Worm (Caenorhabditis elegans): Measurements from ENCODE around the gene Y54G2A.15.
A peak's percentile ranks its signal among the peaks of the same experiment; 100 is the strongest.

Y54G2A.15 gene

DNA sequence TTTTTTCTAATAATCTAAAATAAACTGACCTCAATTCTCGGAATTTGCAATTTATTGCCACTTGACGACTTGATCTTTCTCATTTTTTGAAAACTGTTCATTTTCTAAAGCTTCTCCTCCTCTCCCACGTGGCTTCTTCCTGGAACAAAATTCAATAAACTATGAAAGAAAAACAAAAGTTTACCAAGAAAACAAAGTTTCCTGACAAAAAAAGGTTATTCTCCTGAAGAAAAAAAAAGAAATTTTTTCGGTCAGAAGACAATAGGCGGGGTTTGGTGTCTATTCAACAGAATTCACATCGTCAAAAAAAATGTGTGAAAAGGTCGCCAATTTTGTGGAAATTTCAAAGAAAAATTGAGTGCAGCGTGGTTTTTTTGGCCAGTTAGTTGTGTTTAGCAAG lies 21.0 kb upstream of the Y54G2A.15 start, which contains the start of gene Y54G2A.16:
Gene Y54G2A.16, minus strand, starts transcription at position 101 of the 400 bp plus-strand sequence.
- TF ChIP-seq nhr-129 (tag; optimal IDR thresholded peaks at IDR 0.05) (no peak), dmd-4 (tag; optimal IDR thresholded peaks at IDR 0.05) (no peak), mab-5 (tag; optimal IDR thresholded peaks at IDR 0.05) (no peak), blmp-1 (tag; optimal IDR thresholded peaks at IDR 0.05; ENCODE audit: insufficient read depth) (no peak), skn-1 (tag; optimal IDR thresholded peaks at IDR 0.05) (no peak)

DNA sequence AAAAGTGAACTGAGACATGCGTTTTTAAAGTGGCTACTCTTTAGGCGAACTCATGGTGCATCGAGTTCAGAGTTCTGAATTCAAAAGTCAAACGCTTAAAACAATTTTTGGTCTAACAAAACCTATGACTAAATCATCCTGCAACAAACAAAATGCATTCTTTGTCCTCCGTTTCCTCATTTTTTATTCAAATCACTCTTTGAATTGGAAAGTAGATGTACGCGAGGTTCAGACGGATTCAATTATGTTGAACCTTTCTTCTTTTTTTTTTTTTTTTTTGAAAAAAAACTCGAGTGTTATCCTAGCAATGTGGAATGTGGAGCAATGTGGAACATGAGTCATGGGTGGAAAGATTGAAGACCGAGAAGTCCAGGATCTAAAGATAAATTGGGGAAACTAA lies 15.0 kb upstream of the Y54G2A.15 start:
- no peak for TF ChIP-seq lin-13 (GFP tag; optimal IDR thresholded peaks at IDR 0.05)
- no peak for TF ChIP-seq R02D3.7 (tag; optimal IDR thresholded peaks at IDR 0.05)
- TF ChIP-seq peb-1 (tag; optimal IDR thresholded peaks at IDR 0.05), result no peak
- TF ChIP-seq nhr-23 (tag; optimal IDR thresholded peaks at IDR 0.05), result no peak
- TF ChIP-seq crh-2 (tag; optimal IDR thresholded peaks at IDR 0.05), result no peak
- TF ChIP-seq egl-27 (tag; optimal IDR thresholded peaks at IDR 0.05), result no peak
- no peak for TF ChIP-seq zag-1 (tag; optimal IDR thresholded peaks at IDR 0.05)
- TF ChIP-seq ceh-16 (tag; optimal IDR thresholded peaks at IDR 0.05), result no peak
- TF ChIP-seq nhr-77 (tag; optimal IDR thresholded peaks at IDR 0.05), result no peak
- no peak for TF ChIP-seq ztf-11 (tag; optimal IDR thresholded peaks at IDR 0.05)
- no peak for TF ChIP-seq ama-1 (optimal IDR thresholded peaks at IDR 0.05)
- TF ChIP-seq fos-1 (tag; optimal IDR thresholded peaks at IDR 0.05), result no peak
- TF ChIP-seq sma-3 (GFP tag; optimal IDR thresholded peaks at IDR 0.05), result no peak
- no peak for TF ChIP-seq lsy-2 (tag; optimal IDR thresholded peaks at IDR 0.05)
- no peak for TF ChIP-seq elt-1 (tag; optimal IDR thresholded peaks at IDR 0.05)
- TF ChIP-seq C34F6.9 (tag; optimal IDR thresholded peaks at IDR 0.05), result no peak
- TF ChIP-seq mab-5 (tag; optimal IDR thresholded peaks at IDR 0.05), result no peak
- no peak for TF ChIP-seq unc-62 (GFP tag; optimal IDR thresholded peaks at IDR 0.05)
- no peak for TF ChIP-seq snpc-4 (tag; optimal IDR thresholded peaks at IDR 0.05)

DNA sequence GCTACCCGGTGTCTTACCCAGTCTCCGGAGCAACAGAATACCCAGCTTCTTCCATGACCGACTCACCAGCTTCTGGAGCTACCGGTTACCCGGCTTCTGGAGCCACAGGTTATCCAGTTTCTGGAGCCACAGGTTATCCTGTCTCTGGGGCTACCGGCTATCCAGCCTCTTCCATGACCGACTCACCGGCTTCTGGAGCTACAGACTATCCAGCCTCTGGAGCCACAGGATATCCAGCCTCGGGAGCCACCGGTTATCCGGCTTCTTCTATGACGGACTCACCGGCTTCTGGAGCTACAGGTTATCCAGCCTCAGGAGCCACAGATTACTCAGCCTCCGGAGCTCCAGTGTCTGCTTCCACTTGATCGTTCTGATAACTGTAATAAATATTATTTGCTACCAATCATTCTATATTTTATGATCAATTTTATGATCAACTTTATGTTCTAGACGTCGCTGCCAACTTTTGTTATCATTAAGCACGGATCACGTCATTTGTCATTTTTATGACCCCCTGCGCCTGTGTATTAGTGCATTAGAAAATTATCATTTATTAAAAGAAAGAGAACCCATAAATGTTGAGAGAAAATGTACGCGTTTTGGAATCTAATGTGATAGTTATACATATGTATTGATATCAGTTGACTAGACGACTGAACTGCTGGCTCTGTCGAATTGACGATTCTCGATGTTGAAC lies 11.4 kb upstream of the Y54G2A.15 start:
- TF ChIP-seq crh-2 (tag; optimal IDR thresholded peaks at IDR 0.05) (peak; percentile 60), sma-9 (GFP tag; optimal IDR thresholded peaks at IDR 0.05) (peak; percentile 78), sma-9 (tag; optimal IDR thresholded peaks at IDR 0.05) (no peak), Y55F3AM.14 (GFP tag; optimal IDR thresholded peaks at IDR 0.05) (no peak), gmeb-1 (tag; optimal IDR thresholded peaks at IDR 0.05) (peak; percentile 3), fos-1 (tag; optimal IDR thresholded peaks at IDR 0.05) (peak; percentile 70), lsy-2 (tag; optimal IDR thresholded peaks at IDR 0.05) (no peak), egl-27 (tag; optimal IDR thresholded peaks at IDR 0.05) (no peak)

DNA sequence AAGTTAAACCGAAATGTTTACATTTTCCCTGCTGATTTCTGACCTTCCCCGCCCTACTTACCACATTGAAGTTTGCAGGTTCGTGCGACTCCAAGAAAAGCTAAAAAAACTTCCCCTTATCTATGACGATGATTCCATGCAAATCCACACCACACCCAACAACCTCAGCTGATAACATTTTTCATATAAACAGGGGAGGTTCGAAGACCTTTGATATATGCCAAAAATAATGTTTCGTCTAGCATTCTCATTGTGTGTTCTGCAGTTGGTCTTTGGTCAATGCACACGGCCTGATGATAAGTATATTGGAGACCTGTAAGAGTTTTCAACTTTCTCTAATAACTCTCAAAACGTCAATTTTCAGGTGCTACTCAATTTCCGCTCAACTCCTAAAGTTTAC lies 10.4 kb upstream of the Y54G2A.15 start:
- no peak for TF ChIP-seq nhr-10 (tag; optimal IDR thresholded peaks at IDR 0.05)
- no peak for TF ChIP-seq crh-2 (tag; optimal IDR thresholded peaks at IDR 0.05)
- no peak for TF ChIP-seq skn-1 (tag; optimal IDR thresholded peaks at IDR 0.05)
- peak; percentile 8 for TF ChIP-seq fos-1 (tag; optimal IDR thresholded peaks at IDR 0.05)
- no peak for TF ChIP-seq sma-3 (GFP tag; optimal IDR thresholded peaks at IDR 0.05)
- no peak for TF ChIP-seq ZK546.5 (tag; optimal IDR thresholded peaks at IDR 0.05)
- no peak for TF ChIP-seq unc-55 (GFP tag; optimal IDR thresholded peaks at IDR 0.05)
- TF ChIP-seq F13H6.1 (tag; optimal IDR thresholded peaks at IDR 0.05), result no peak

DNA sequence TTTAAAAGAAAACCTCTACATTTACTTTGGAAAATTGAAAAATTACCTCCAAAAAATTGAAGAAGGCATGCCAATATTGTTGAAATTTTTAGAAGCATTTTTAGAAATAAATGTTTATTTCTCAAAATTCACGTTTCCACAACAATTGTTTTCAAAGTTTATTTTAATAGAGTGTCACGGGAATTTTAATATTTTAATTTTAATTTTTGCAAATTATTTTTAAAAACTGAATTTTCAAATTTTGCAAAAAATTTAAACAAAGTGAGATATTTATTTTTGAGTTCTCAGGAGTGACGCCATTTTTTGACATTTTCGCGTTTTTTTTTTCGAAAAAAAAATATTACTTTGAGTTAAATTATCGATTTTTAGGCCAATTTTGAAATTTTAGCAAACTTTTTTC lies 9.4 kb upstream of the Y54G2A.15 start, which contains the start of gene Y54G2A.49:
Gene Y54G2A.49, minus strand, starts transcription at position 101 of the 400 bp plus-strand sequence.
- TF ChIP-seq alr-1 (tag; optimal IDR thresholded peaks at IDR 0.05) (no peak), nhr-129 (tag; optimal IDR thresholded peaks at IDR 0.05) (no peak), sma-3 (GFP tag; optimal IDR thresholded peaks at IDR 0.05) (no peak), ztf-11 (tag; optimal IDR thresholded peaks at IDR 0.05) (no peak), Y55F3AM.14 (GFP tag; optimal IDR thresholded peaks at IDR 0.05) (no peak), lin-39 (tag; optimal IDR thresholded peaks at IDR 0.05) (no peak), unc-62 (GFP tag; optimal IDR thresholded peaks at IDR 0.05) (no peak), ceh-82 (tag; optimal IDR thresholded peaks at IDR 0.05) (no peak), elt-3 (tag; optimal IDR thresholded peaks at IDR 0.05) (no peak), nhr-237 (tag; optimal IDR thresholded peaks at IDR 0.05) (no peak), R02D3.7 (tag; optimal IDR thresholded peaks at IDR 0.05) (no peak), mdl-1 (tag; optimal IDR thresholded peaks at IDR 0.05) (no peak), nhr-77 (tag; optimal IDR thresholded peaks at IDR 0.05) (no peak), nhr-21 (tag; optimal IDR thresholded peaks at IDR 0.05) (no peak), snpc-4 (tag; optimal IDR thresholded peaks at IDR 0.05) (no peak), dmd-4 (tag; optimal IDR thresholded peaks at IDR 0.05) (no peak), F13H6.1 (tag; optimal IDR thresholded peaks at IDR 0.05) (no peak), crh-2 (tag; optimal IDR thresholded peaks at IDR 0.05) (no peak), nhr-25 (tag; optimal IDR thresholded peaks at IDR 0.05) (no peak)
